Worm (Caenorhabditis elegans): ENCODE measurements around the gene R105.5.

Gene R105.5

ce11 chrIV:4650624-4651094, 14.6 kb downstream of the R105.5 start, which contains the start of gene ubc-9 (continued):
- peak; percentile 84 for TF ChIP-seq mep-1 (tag; optimal IDR thresholded peaks at IDR 0.05)
- no peak for TF ChIP-seq Y5F2A.4 (GFP tag; optimal IDR thresholded peaks at IDR 0.05)
- TF ChIP-seq ZK546.5 (tag; optimal IDR thresholded peaks at IDR 0.05): no peak

- no peak for TF ChIP-seq hmg-1.1 (GFP tag; IDR thresholded peaks at IDR 0.05)
- TF ChIP-seq Y75B8A.6 (GFP tag; IDR thresholded peaks at IDR 0.05): 0 out of 2 replicates have a peak, but pooled peaks have one; percentile 50
- TF ChIP-seq nhr-111 (GFP tag; optimal IDR thresholded peaks at IDR 0.05): peak; percentile 9
- TF ChIP-seq ceh-62 (tag; optimal IDR thresholded peaks at IDR 0.05): no peak
- 0 out of 2 replicates have a peak, but pooled peaks have one; percentile 29 for TF ChIP-seq arid-1 (GFP tag; conservative IDR thresholded peaks at IDR 0.05)
- TF ChIP-seq nhr-77 (tag; optimal IDR thresholded peaks at IDR 0.05): no peak
- TF ChIP-seq aha-1 (tag): peak; percentile 19
- TF ChIP-seq ces-1 (GFP tag; optimal IDR thresholded peaks at IDR 0.05): no peak
- 0 out of 2 replicates have a peak, but pooled peaks have one; percentile 54 for TF ChIP-seq T26A8.4 (GFP tag; IDR thresholded peaks at IDR 0.05)
- TF ChIP-seq F49E8.2 (tag; optimal IDR thresholded peaks at IDR 0.05; ENCODE audit: borderline replicate concordance): peak; percentile 80
- TF ChIP-seq ZK546.5 (tag; optimal IDR thresholded peaks at IDR 0.05): no peak
- peak; percentile 55; the same call in 1 of the 2 replicates for TF ChIP-seq snpc-1.2 (GFP tag; IDR thresholded peaks at IDR 0.05)
- 0 out of 2 replicates have a peak, but pooled peaks have one; percentile 49 for TF ChIP-seq nhr-42 (GFP tag; IDR thresholded peaks at IDR 0.05)
- peak; percentile 54 for TF ChIP-seq lin-38 (GFP tag; IDR thresholded peaks at IDR 0.05)
- TF ChIP-seq ama-1 (optimal IDR thresholded peaks at IDR 0.05): peak; percentile 60
- 0 out of 2 replicates have a peak, but pooled peaks have one; percentile 39 for TF ChIP-seq dmd-8 (GFP tag; IDR thresholded peaks at IDR 0.05)
- peak; percentile 36; the same call in 1 of the 2 replicates for TF ChIP-seq saeg-2 (GFP tag; IDR thresholded peaks at IDR 0.05)
- TF ChIP-seq daf-16 (GFP tag; optimal IDR thresholded peaks at IDR 0.05): no peak
- TF ChIP-seq daf-16 (tag; optimal IDR thresholded peaks at IDR 0.05): peak; percentile 2
- 0 out of 2 replicates have a peak, but pooled peaks have one; percentile 35 for TF ChIP-seq pha-4 (GFP tag; IDR thresholded peaks at IDR 0.05)
- TF ChIP-seq pha-4 (tag; optimal IDR thresholded peaks at IDR 0.05): no peak
These were observed 16.3 kb downstream of the R105.5 start, which contains the start of gene F29B9.5 for ce11 chrIV:4652365-4652844. Gene F29B9.5 (plus strand): TSS chrIV:4652415.

- TF ChIP-seq fos-1 (tag; optimal IDR thresholded peaks at IDR 0.05) (no peak), ctbp-1 (GFP tag; IDR thresholded peaks at IDR 0.05) (no peak; the same call in 1 of the 2 replicates), hmg-1.1 (GFP tag; IDR thresholded peaks at IDR 0.05) (no peak), T26A8.4 (GFP tag; IDR thresholded peaks at IDR 0.05) (no peak), arid-1 (GFP tag; conservative IDR thresholded peaks at IDR 0.05) (no peak), aly-2 (tag; optimal IDR thresholded peaks at IDR 0.05) (no peak), ces-1 (GFP tag; optimal IDR thresholded peaks at IDR 0.05) (no peak), set-16 (GFP tag; IDR thresholded peaks at IDR 0.05) (no peak), F26F4.8 (GFP tag; conservative IDR thresholded peaks at IDR 0.05) (no peak), lin-29 (GFP tag; IDR thresholded peaks at IDR 0.05) (no peak), nhr-10 (tag; optimal IDR thresholded peaks at IDR 0.05) (no peak), madf-9 (GFP tag; conservative IDR thresholded peaks at IDR 0.05) (no peak)
These were observed 16.9 kb downstream of the R105.5 start, which contains the start of gene psr-1 for ce11 chrIV:4652962-4653361. Gene psr-1 (plus strand): TSS chrIV:4653262.

- TF ChIP-seq ceh-32 (tag; optimal IDR thresholded peaks at IDR 0.05; ENCODE audit: poor library complexity) (no peak), aly-2 (tag; optimal IDR thresholded peaks at IDR 0.05) (no peak), lin-29 (GFP tag; IDR thresholded peaks at IDR 0.05) (no peak), lin-38 (GFP tag; IDR thresholded peaks at IDR 0.05) (peak; percentile 46; the same call in 1 of the 2 replicates), snpc-1.2 (GFP tag; IDR thresholded peaks at IDR 0.05) (peak; percentile 80), sdz-12 (GFP tag; optimal IDR thresholded peaks at IDR 0.05) (no peak), lsy-2 (tag; optimal IDR thresholded peaks at IDR 0.05) (no peak), F49E8.2 (tag; optimal IDR thresholded peaks at IDR 0.05; ENCODE audit: borderline replicate concordance) (peak; percentile 75), ZK546.5 (tag; optimal IDR thresholded peaks at IDR 0.05) (no peak), mes-2 (tag; optimal IDR thresholded peaks at IDR 0.05; ENCODE audit: poor library complexity, severe bottlenecking) (peak; percentile 41)
These were observed 17.6 kb downstream of the R105.5 start for ce11 chrIV:4653708-4654107.

Measured in whole organism, L4 larva.